Fruit fly (Drosophila melanogaster): ENCODE data around the gene CG14839.

The CG14839 gene

DNA sequence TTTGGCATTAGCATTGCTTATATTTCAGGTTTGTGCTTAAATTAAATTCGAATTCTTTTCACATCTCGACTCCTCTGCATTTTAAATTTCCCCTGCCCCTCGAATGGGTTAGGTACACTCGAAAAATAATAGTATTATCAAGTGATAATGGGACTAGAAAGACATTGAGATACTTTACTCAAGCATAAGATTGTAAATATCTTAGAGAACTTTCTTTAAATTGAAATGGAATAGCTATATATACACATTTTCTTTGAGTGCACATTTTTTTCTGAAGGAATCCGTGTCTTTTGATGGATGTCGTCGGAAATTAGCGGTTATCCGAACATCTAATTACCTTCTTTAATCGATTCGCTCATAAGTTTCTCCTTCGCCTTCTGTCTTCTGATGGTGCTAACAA is 48.8 kb downstream of the CG14839 start:
- TF ChIP-seq CG15710 (tag; optimal IDR thresholded peaks at IDR 0.05): no peak
- no peak for TF ChIP-seq CG14655 (GFP tag; optimal IDR thresholded peaks at IDR 0.05)
- no peak for TF ChIP-seq CG32121 (GFP tag; IDR thresholded peaks at IDR 0.05)
- TF ChIP-seq gl (tag; optimal IDR thresholded peaks at IDR 0.05): no peak
- no peak for TF ChIP-seq CG17806 (tag; optimal IDR thresholded peaks at IDR 0.05)
- TF ChIP-seq EcR (GFP tag; optimal IDR thresholded peaks at IDR 0.05): no peak
- TF ChIP-seq CG4496 (GFP tag; IDR thresholded peaks at IDR 0.05): no peak
- no peak for TF ChIP-seq fd96Ca (GFP tag; IDR thresholded peaks at IDR 0.05)
- TF ChIP-seq CG9948 (tag; optimal IDR thresholded peaks at IDR 0.05): no peak
- TF ChIP-seq CG34367 (tag; optimal IDR thresholded peaks at IDR 0.05): no peak
- no peak for TF ChIP-seq Pif1B (GFP tag; optimal IDR thresholded peaks at IDR 0.05)
- TF ChIP-seq CG10348 (GFP tag; IDR thresholded peaks at IDR 0.05): no peak
